Worm (Caenorhabditis elegans) whole organism, L1 larva: ENCODE data around the gene C06E7.2.

ENCODE experiments used
- C16A3.4 ChIP-seq: fragments of 150-350 bp; optimal IDR thresholded peaks from 2 replicates; lab custom pipeline; 2014; ENCODE audit warnings: missing biosample characterization, missing genetic modification characterization
- C34B4.2 ChIP-seq: sonication (generic microtip); optimal IDR thresholded peaks from 2 replicates; lab custom pipeline; 2017; ENCODE audit warnings: mild to moderate bottlenecking, missing genetic modification characterization, missing compliant biosample characterization
- aha-1 ChIP-seq: fragments of 150-350 bp; optimal IDR thresholded peaks from 2 replicates; lab custom pipeline; 2014; ENCODE audit warnings: missing biosample characterization, missing genetic modification characterization
- alr-1 ChIP-seq: fragments of 200-800 bp; sonication (Bioruptor generic); optimal IDR thresholded peaks from 2 replicates; lab custom pipeline; 2018; ENCODE audit warnings: borderline replicate concordance, mild to moderate bottlenecking, missing genetic modification characterization, missing compliant biosample characterization
- ama-1 ChIP-seq: fragments of 150-350 bp; optimal IDR thresholded peaks from 2 replicates; lab custom pipeline; 2014
- blmp-1 ChIP-seq: fragments of 150-350 bp; optimal IDR thresholded peaks from 2 replicates; lab custom pipeline; 2014; ENCODE audit warnings: missing biosample characterization, missing genetic modification characterization
- ceh-8 ChIP-seq: fragments of 200-800 bp; sonication (Bioruptor generic); optimal IDR thresholded peaks from 2 replicates; lab custom pipeline; 2018; ENCODE audit warnings: mild to moderate bottlenecking, missing genetic modification characterization, moderate library complexity, missing compliant biosample characterization
- ceh-82 ChIP-seq, 3 experiments: fragments of 150-350 bp in 1 of 3; sonication (generic microtip) in 2 of 3; optimal IDR thresholded peaks; 2 replicates each; lab custom pipeline; 2014 to 2017; ENCODE audit warnings: missing biosample characterization in 3 of 3, missing genetic modification characterization in 3 of 3
- ces-1 ChIP-seq: fragments of 150-350 bp; optimal IDR thresholded peaks from 2 replicates; lab custom pipeline; 2014; ENCODE audit warnings: missing biosample characterization, missing genetic modification reagents, missing genetic modification characterization
- dpl-1 ChIP-seq, 3 experiments: fragments of 150-350 bp in 2 of 3; sonication (generic microtip) in 1 of 3; optimal IDR thresholded peaks; 2 replicates each; lab custom pipeline; 2014 to 2017; ENCODE audit warnings: missing biosample characterization in 3 of 3, missing genetic modification characterization in 3 of 3, missing genetic modification reagents in 3 of 3
- egl-13 ChIP-seq: sonication (generic microtip); optimal IDR thresholded peaks from 2 replicates; lab custom pipeline; 2016; ENCODE audit warnings: missing genotype, missing genetic modification reagents, missing genetic modification characterization, missing compliant biosample characterization
- elt-3 ChIP-seq, 6 experiments: fragments of 150-350 bp in 1 of 6; sonication (generic microtip); optimal IDR thresholded peaks; 2 replicates each; lab custom pipeline; 2017 to 2018; ENCODE audit warnings: missing biosample characterization in 6 of 6, missing genetic modification characterization in 6 of 6, inconsistent platforms in 1 of 6
- ets-5 ChIP-seq: fragments of 200-800 bp; sonication (Bioruptor generic); IDR thresholded peaks from 2 replicates; pipeline ENCODE4 v1.3.6; 2022; ENCODE audit warnings: missing genetic modification characterization, missing compliant biosample characterization
- fkh-4 ChIP-seq: sonication (generic microtip); optimal IDR thresholded peaks from 2 replicates; lab custom pipeline; 2016; ENCODE audit warnings: missing compliant biosample characterization, missing genetic modification characterization, borderline replicate concordance
- grh-1 ChIP-seq: fragments of 200-800 bp; sonication (Bioruptor generic); IDR thresholded peaks from 2 replicates; pipeline ENCODE4 v1.3.6; 2022; ENCODE audit warnings: missing genetic modification reagents, missing genetic modification characterization, missing compliant biosample characterization
- hpl-2 ChIP-seq: fragments of 150-350 bp; optimal IDR thresholded peaks from 2 replicates; lab custom pipeline; 2014; ENCODE audit warnings: missing biosample characterization, missing genetic modification reagents, missing genetic modification characterization
- lin-14 ChIP-seq: fragments of 200-800 bp; sonication (Bioruptor generic); optimal IDR thresholded peaks from 2 replicates; lab custom pipeline; 2018; ENCODE audit warnings: mild to moderate bottlenecking, missing genetic modification characterization, moderate library complexity, missing compliant biosample characterization
- lin-39 ChIP-seq: fragments of 150-350 bp; optimal IDR thresholded peaks from 2 replicates; lab custom pipeline; 2014; ENCODE audit warnings: missing biosample characterization, missing genetic modification reagents, missing genetic modification characterization
- mdl-1 ChIP-seq, 2 experiments: fragments of 150-350 bp; optimal IDR thresholded peaks; 2 replicates each; lab custom pipeline; 2014 to 2017; ENCODE audit warnings: missing biosample characterization in 2 of 2, missing genetic modification characterization in 2 of 2, inconsistent platforms in 1 of 2
- mep-1 ChIP-seq: fragments of 150-350 bp; optimal IDR thresholded peaks from 2 replicates; lab custom pipeline; 2014; ENCODE audit warnings: missing biosample characterization, missing genetic modification characterization
- nhr-20 ChIP-seq: sonication (generic microtip); optimal IDR thresholded peaks from 2 replicates; lab custom pipeline; 2016; ENCODE audit warnings: mild to moderate bottlenecking, missing genetic modification characterization, missing compliant biosample characterization
- nhr-237 ChIP-seq: fragments of 150-350 bp; optimal IDR thresholded peaks from 2 replicates; lab custom pipeline; 2014; ENCODE audit warnings: missing biosample characterization, missing genetic modification characterization
- nhr-28 ChIP-seq: fragments of 150-350 bp; optimal IDR thresholded peaks from 2 replicates; lab custom pipeline; 2014; ENCODE audit warnings: missing biosample characterization, missing genetic modification characterization
- nhr-47 ChIP-seq: sonication (generic microtip); optimal IDR thresholded peaks from 2 replicates; lab custom pipeline; 2016; ENCODE audit warnings: mild to moderate bottlenecking, missing genetic modification characterization, moderate library complexity, missing compliant biosample characterization
- nhr-71 ChIP-seq: sonication (generic microtip); optimal IDR thresholded peaks from 2 replicates; lab custom pipeline; 2016; ENCODE audit warnings: mild to moderate bottlenecking, missing genetic modification characterization, moderate library complexity, missing compliant biosample characterization
- nhr-76 ChIP-seq: sonication (generic microtip); optimal IDR thresholded peaks from 2 replicates; lab custom pipeline; 2017; ENCODE audit warnings: missing biosample characterization, missing genetic modification characterization
- nhr-84 ChIP-seq: sonication (generic microtip); optimal IDR thresholded peaks from 2 replicates; lab custom pipeline; 2017; ENCODE audit warnings: missing biosample characterization, missing genetic modification characterization
- nhr-85 ChIP-seq: sonication (generic microtip); peaks from one replicate; lab custom pipeline; 2016; ENCODE audit warnings: missing genetic modification characterization, inconsistent platforms, missing compliant biosample characterization
- nhr-90 ChIP-seq: sonication (generic microtip); optimal IDR thresholded peaks from 2 replicates; lab custom pipeline; 2016; ENCODE audit warnings: mild to moderate bottlenecking, missing genetic modification characterization, missing compliant biosample characterization; ENCODE audit not compliant: poor library complexity
- pag-3 ChIP-seq: sonication (generic microtip); optimal IDR thresholded peaks from 2 replicates; lab custom pipeline; 2017; ENCODE audit warnings: missing genetic modification characterization, mild to moderate bottlenecking, missing compliant biosample characterization, antibody characterized with exemption, borderline replicate concordance; ENCODE audit not compliant: insufficient read depth
- pqm-1 ChIP-seq: sonication (generic microtip); optimal IDR thresholded peaks from 3 replicates; lab custom pipeline; 2017; ENCODE audit warnings: missing biosample characterization, missing genetic modification characterization
- rnt-1 ChIP-seq: sonication (generic microtip); optimal IDR thresholded peaks from 2 replicates; lab custom pipeline; 2016; ENCODE audit warnings: mild to moderate bottlenecking, missing genetic modification characterization, moderate library complexity, missing compliant biosample characterization
- skn-1 ChIP-seq: fragments of 150-350 bp; optimal IDR thresholded peaks from 2 replicates; lab custom pipeline; 2014; ENCODE audit warnings: missing biosample characterization, missing genetic modification characterization
- snu-23 ChIP-seq: sonication (generic microtip); optimal IDR thresholded peaks from 2 replicates; lab custom pipeline; 2016; ENCODE audit warnings: missing genetic modification characterization, missing compliant biosample characterization
- sox-4 ChIP-seq: sonication (generic microtip); optimal IDR thresholded peaks from 2 replicates; lab custom pipeline; 2016; ENCODE audit warnings: missing genetic modification characterization, missing compliant biosample characterization
- sup-37 ChIP-seq: fragments of 200-800 bp; sonication (Bioruptor generic); optimal IDR thresholded peaks from 2 replicates; lab custom pipeline; 2018; ENCODE audit warnings: mild to moderate bottlenecking, missing genetic modification characterization, missing compliant biosample characterization
- swsn-7 ChIP-seq: sonication (generic microtip); optimal IDR thresholded peaks from 2 replicates; lab custom pipeline; 2016; ENCODE audit warnings: missing genetic modification characterization, missing compliant biosample characterization
- unc-130 ChIP-seq: fragments of 150-350 bp; optimal IDR thresholded peaks from 2 replicates; lab custom pipeline; 2017; ENCODE audit warnings: missing biosample characterization, missing genetic modification characterization, inconsistent platforms
- unc-62 ChIP-seq: fragments of 150-350 bp; optimal IDR thresholded peaks from 2 replicates; lab custom pipeline; 2014; ENCODE audit warnings: missing biosample characterization, missing genetic modification reagents, missing genetic modification characterization
- unc-86 ChIP-seq: sonication (generic microtip); optimal IDR thresholded peaks from 2 replicates; lab custom pipeline; 2016; ENCODE audit warnings: missing genetic modification characterization, missing compliant biosample characterization
- unc-98 ChIP-seq: fragments of 200-800 bp; sonication (Bioruptor generic); IDR thresholded peaks from 2 replicates; pipeline ENCODE4 v1.3.6; 2022; ENCODE audit warnings: missing genetic modification characterization, missing compliant biosample characterization
- vab-15 ChIP-seq: sonication (generic microtip); optimal IDR thresholded peaks from 2 replicates; lab custom pipeline; 2017; ENCODE audit warnings: missing genotype, mild to moderate bottlenecking, missing genetic modification characterization, missing compliant biosample characterization
- xbp-1 ChIP-seq: sonication (generic microtip); optimal IDR thresholded peaks from 2 replicates; lab custom pipeline; 2016; ENCODE audit warnings: missing genetic modification characterization, missing compliant biosample characterization
- zag-1 ChIP-seq: fragments of 150-350 bp; optimal IDR thresholded peaks from 2 replicates; lab custom pipeline; 2014; ENCODE audit warnings: missing biosample characterization, missing genetic modification characterization
- zip-4 ChIP-seq: fragments of 200-800 bp; sonication (Bioruptor generic); optimal IDR thresholded peaks from 2 replicates; lab custom pipeline; 2018; ENCODE audit warnings: mild to moderate bottlenecking, missing genetic modification characterization, moderate library complexity, missing compliant biosample characterization
- ztf-11 ChIP-seq, 2 experiments: sonication (generic microtip); optimal IDR thresholded peaks; 2 replicates each; lab custom pipeline; 2016 to 2017; ENCODE audit warnings: missing genetic modification characterization in 2 of 2, missing biosample characterization in 1 of 2, missing compliant biosample characterization in 1 of 2

The C06E7.2 gene

DNA sequence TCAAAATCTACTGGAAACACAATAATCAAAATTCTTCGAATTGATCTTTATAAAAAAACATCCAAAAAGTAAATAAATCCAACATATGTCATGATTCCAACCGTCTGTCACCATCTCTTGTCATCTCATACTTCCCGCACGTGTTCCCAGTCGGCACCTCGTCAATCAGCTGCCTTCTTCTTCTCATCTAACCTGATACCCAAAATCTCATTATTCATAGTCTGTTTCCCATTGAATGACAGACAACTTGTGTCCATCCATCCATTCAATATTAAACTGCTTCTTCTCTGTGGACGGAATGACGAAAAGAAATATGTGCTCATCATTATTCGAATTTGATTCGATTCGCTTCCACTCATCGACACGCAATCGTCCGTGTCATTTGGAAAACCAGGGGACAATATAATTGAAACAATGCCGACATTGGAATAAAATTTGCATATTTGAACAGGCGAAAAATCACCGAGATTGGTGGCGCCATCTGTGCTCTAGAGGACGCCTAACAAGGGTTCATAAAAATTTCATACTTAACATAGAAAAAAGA, 28.1 kb upstream of the C06E7.2 start (continued):
- no peak for TF ChIP-seq ceh-8 (GFP tag; lab: Kevin White, UChicago)
- no peak for TF ChIP-seq nhr-47 (tag; lab: Kevin White, UChicago)
- no peak for TF ChIP-seq C34B4.2 (tag; lab: Kevin White, UChicago)
- TF ChIP-seq mdl-1 (tag; optimal IDR thresholded peaks at IDR 0.05; lab: Kevin White, UChicago), result no peak
- no peak for TF ChIP-seq pqm-1 (tag; lab: Kevin White, UChicago)

DNA sequence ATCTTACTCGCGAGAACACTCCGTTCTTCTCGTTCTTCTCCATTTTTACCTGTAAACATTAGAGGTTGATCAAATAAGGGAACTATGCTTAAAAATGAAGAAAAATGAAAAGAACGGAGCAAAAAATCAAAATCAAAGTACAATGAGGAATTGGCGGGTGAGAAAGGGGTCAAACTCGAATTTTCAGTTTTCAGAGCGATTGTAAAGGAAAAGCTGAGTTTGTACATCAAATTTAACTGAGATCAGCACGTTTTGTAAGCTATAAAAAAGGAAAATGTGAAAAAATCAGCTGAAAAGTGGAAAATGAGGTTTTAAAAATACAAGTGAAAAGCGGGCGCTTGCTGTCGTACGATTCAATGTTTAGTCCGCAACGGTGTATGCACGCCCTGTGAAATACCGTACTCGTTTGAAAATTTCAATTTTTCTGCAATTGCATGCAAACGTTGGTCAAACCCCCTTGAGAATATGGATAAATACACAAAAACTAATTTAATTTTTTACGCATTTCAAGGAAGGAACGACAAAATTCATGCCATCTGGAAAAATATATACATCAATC, 25.1 kb upstream of the C06E7.2 start, which contains the start of gene oops-1:
oops-1 (minus strand) TSS at position 51 of the 559 bp plus-strand sequence.
- TF ChIP-seq lin-14 (GFP tag; lab: Kevin White, UChicago) (no peak), dpl-1 (GFP tag; optimal IDR thresholded peaks at IDR 0.05; lab: Kevin White, UChicago) (no peak), zag-1 (tag; lab: Kevin White, UChicago) (no peak), unc-98 (GFP tag; lab: Robert Waterston, UW) (no peak)

DNA sequence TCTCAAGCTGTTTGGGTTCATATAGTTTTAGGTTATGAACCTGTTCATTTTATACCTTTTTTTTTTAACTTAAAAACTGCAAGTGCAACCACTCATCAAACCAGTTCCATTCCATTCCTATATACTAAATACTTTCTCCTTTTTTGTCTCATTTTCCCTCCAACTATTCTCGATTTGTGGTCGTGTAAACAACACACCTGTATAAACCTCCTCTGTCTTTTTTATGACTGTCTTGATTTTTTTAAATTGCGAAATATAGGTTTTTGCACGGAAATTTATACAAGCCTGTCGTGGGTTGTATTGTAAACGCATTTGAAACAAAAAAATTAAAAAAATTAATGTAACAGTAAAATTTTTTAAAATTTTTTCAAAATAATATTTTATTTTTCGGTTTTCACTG, 22.8 kb upstream of the C06E7.2 start:
- TF ChIP-seq snu-23 (GFP tag; lab: Kevin White, UChicago) (no peak), nhr-76 (tag; lab: Kevin White, UChicago) (no peak), blmp-1 (tag; lab: Kevin White, UChicago) (peak; percentile 50), fkh-4 (tag; lab: Kevin White, UChicago) (no peak), aha-1 (no peak), lin-14 (GFP tag; lab: Kevin White, UChicago) (peak; percentile 26), nhr-85 (tag; lab: Kevin White, UChicago) (peak; percentile 51), lin-39 (tag; lab: Kevin White, UChicago) (no peak), C16A3.4 (tag; lab: Kevin White, UChicago) (no peak), zip-4 (GFP tag; lab: Kevin White, UChicago) (no peak), mep-1 (tag; lab: Kevin White, UChicago) (no peak), ztf-11 (tag; optimal IDR thresholded peaks at IDR 0.05; lab: Kevin White, UChicago) (no peak), swsn-7 (tag; lab: Kevin White, UChicago) (no peak), nhr-90 (tag; lab: Kevin White, UChicago) (no peak), vab-15 (tag; lab: Kevin White, UChicago) (no peak), nhr-28 (tag; lab: Kevin White, UChicago) (no peak), nhr-84 (no peak), skn-1 (peak; percentile 23), unc-130 (no peak), elt-3 (tag; optimal IDR thresholded peaks at IDR 0.05; lab: Kevin White, UChicago) (no peak)

DNA sequence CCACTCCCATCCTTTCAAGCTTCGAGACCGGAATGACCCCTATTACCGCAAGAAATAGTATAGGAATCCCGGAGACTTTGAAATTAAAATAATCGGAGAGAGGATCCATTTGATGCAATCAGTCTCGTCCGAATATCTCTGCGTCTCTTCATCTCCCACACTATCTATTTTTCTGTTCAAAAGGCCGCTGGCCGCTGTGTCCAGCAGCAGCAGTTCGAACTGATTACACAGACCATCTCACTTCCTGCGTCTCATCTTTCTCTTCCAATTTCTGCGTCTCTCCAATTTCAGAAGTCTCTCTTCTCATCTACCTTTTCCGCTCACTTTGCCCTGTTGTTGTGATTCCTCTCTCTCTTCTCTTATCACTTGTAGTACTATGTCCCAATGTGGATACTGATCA, 21.8 kb upstream of the C06E7.2 start:
- TF ChIP-seq xbp-1 (tag; lab: Kevin White, UChicago) (peak; percentile 18), vab-15 (tag; lab: Kevin White, UChicago) (no peak), sup-37 (peak; percentile 24), sox-4 (tag; lab: Kevin White, UChicago) (no peak), ama-1 (lab: Kevin White, UChicago) (no peak), ces-1 (GFP tag; lab: Kevin White, UChicago) (no peak), mdl-1 (tag; optimal IDR thresholded peaks at IDR 0.05; lab: Kevin White, UChicago) (peak in 1 of 2 experiments; percentile 22), nhr-28 (tag; lab: Kevin White, UChicago) (no peak), pag-3 (tag; lab: Kevin White, UChicago) (peak; percentile 9), nhr-47 (tag; lab: Kevin White, UChicago) (peak; percentile 68), grh-1 (no peak), rnt-1 (tag; lab: Kevin White, UChicago) (peak; percentile 76), alr-1 (tag; lab: Kevin White, UChicago) (no peak), nhr-237 (tag; lab: Kevin White, UChicago) (no peak), nhr-71 (tag; lab: Kevin White, UChicago) (peak; percentile 84), ets-5 (GFP tag; lab: Robert Waterston, UW) (no peak), egl-13 (tag; lab: Kevin White, UChicago) (no peak), nhr-85 (tag; lab: Kevin White, UChicago) (peak; percentile 93), unc-62 (GFP tag; lab: Kevin White, UChicago) (no peak), hpl-2 (GFP tag; lab: Kevin White, UChicago) (no peak), ceh-82 (tag; optimal IDR thresholded peaks at IDR 0.05; lab: Kevin White, UChicago) (peak in 2 of 3 experiments; percentile 23 to 28), aha-1 (peak; percentile 26), nhr-20 (tag; lab: Kevin White, UChicago) (peak; percentile 64), ztf-11 (tag; optimal IDR thresholded peaks at IDR 0.05; lab: Kevin White, UChicago) (no peak), unc-86 (no peak)
